Worm (Caenorhabditis elegans) whole organism, L4/young adult: Measurements from ENCODE around the gene E02H1.5.
A peak's percentile ranks its signal among the peaks of the same experiment; 100 is the strongest.

Source experiments
- W03F9.2 ChIP-seq: fragments of 150-350 bp; optimal IDR thresholded peaks from 2 replicates; lab custom pipeline; 2014; ENCODE audit warnings: missing biosample characterization, missing genetic modification characterization
- dao-5 ChIP-seq: sonication (generic microtip); optimal IDR thresholded peaks from 2 replicates; lab custom pipeline; 2016; ENCODE audit warnings: missing genotype, missing genetic modification characterization, moderate library complexity, missing compliant biosample characterization
- him-1 ChIP-seq: sonication (generic microtip); optimal IDR thresholded peaks from 2 replicates; lab custom pipeline; 2016; ENCODE audit warnings: missing genotype, missing genetic modification reagents, missing genetic modification characterization, missing compliant biosample characterization

E02H1.5 gene

ce11 chrII:9575670-9576069 lies 19.4 kb upstream of the E02H1.5 start, which contains the start of gene exc-7:
TSS of gene exc-7 (plus strand) at chrII:9575970.
- TF ChIP-seq W03F9.2 (no peak), dao-5 (tag; lab: Kevin White, UChicago) (no peak), him-1 (tag; lab: Kevin White, UChicago) (no peak)

- no peak for TF ChIP-seq W03F9.2
- TF ChIP-seq him-1 (tag; lab: Kevin White, UChicago) = no peak
- TF ChIP-seq dao-5 (tag; lab: Kevin White, UChicago) = no peak
These were observed 18.3 kb upstream of the E02H1.5 start for ce11 chrII:9576707-9577106.

ce11 chrII:9577630-9578029 lies 17.4 kb upstream of the E02H1.5 start:
- TF ChIP-seq dao-5 (tag; lab: Kevin White, UChicago) = no peak
- no peak for TF ChIP-seq him-1 (tag; lab: Kevin White, UChicago)
- TF ChIP-seq W03F9.2 = no peak

ce11 chrII:9583461-9583860 lies 11.6 kb upstream of the E02H1.5 start, which contains the start of gene wee-1.1:
TSS of gene wee-1.1 (minus strand) at chrII:9583561.
- TF ChIP-seq him-1 (tag; lab: Kevin White, UChicago) = no peak

- no peak for TF ChIP-seq W03F9.2
- no peak for TF ChIP-seq dao-5 (tag; lab: Kevin White, UChicago)
These were observed 8.3 kb upstream of the E02H1.5 start, which contains the start of gene ugt-58 for ce11 chrII:9586734-9587209. TSS of gene ugt-58 (minus strand) at chrII:9586784.

ce11 chrII:9589667-9590066 lies 5.4 kb upstream of the E02H1.5 start, which contains the start of gene eral-1:
TSS of gene eral-1 (minus strand) at chrII:9589767.
- no peak for TF ChIP-seq him-1 (tag; lab: Kevin White, UChicago)
- TF ChIP-seq dao-5 (tag; lab: Kevin White, UChicago) = no peak
- TF ChIP-seq W03F9.2 = no peak

- no peak for TF ChIP-seq dao-5 (tag; lab: Kevin White, UChicago)
- peak; percentile 55 for TF ChIP-seq W03F9.2
These were observed 4.0 kb upstream of the E02H1.5 start, which contains the start of the genes E02H1.1 and tag-124 for ce11 chrII:9591071-9591470. TSS of gene E02H1.1 (minus strand) at chrII:9591164. TSS of gene tag-124 (plus strand) at chrII:9591292.

ce11 chrII:9592737-9593136 lies 2.3 kb upstream of the E02H1.5 start, which contains the start of gene parp-2:
TSS of gene parp-2 (plus strand) at chrII:9593037.
- TF ChIP-seq dao-5 (tag; lab: Kevin White, UChicago) = no peak
- TF ChIP-seq him-1 (tag; lab: Kevin White, UChicago) = no peak
- TF ChIP-seq W03F9.2 = no peak

- TF ChIP-seq dao-5 (tag; lab: Kevin White, UChicago) (no peak), him-1 (tag; lab: Kevin White, UChicago) (no peak), W03F9.2 (no peak)
These were observed 1.4 kb downstream of the E02H1.5 start, which contains the start of gene E02H1.6 for ce11 chrII:9596401-9596800. TSS of gene E02H1.6 (plus strand) at chrII:9596701.

ce11 chrII:9597516-9598047 lies 2.6 kb downstream of the E02H1.5 start, which contains the start of gene mrpl-53:
TSS of gene mrpl-53 (plus strand) at chrII:9597622.
- TF ChIP-seq W03F9.2 (no peak), him-1 (tag; lab: Kevin White, UChicago) (no peak), dao-5 (tag; lab: Kevin White, UChicago) (no peak)

ce11 chrII:9600022-9600722 lies 5.1 kb downstream of the E02H1.5 start:
- TF ChIP-seq dao-5 (tag; lab: Kevin White, UChicago) (no peak), him-1 (tag; lab: Kevin White, UChicago) (no peak), W03F9.2 (no peak)

ce11 chrII:9601069-9601468 lies 6.0 kb downstream of the E02H1.5 start:
- TF ChIP-seq W03F9.2 (peak; percentile 29), dao-5 (tag; lab: Kevin White, UChicago) (no peak)

ce11 chrII:9601679-9602078 lies 6.7 kb downstream of the E02H1.5 start:
- TF ChIP-seq him-1 (tag; lab: Kevin White, UChicago) = no peak
- TF ChIP-seq dao-5 (tag; lab: Kevin White, UChicago) = no peak
- no peak for TF ChIP-seq W03F9.2

ce11 chrII:9602566-9602965 lies 7.5 kb downstream of the E02H1.5 start:
- TF ChIP-seq him-1 (tag; lab: Kevin White, UChicago) (no peak), dao-5 (tag; lab: Kevin White, UChicago) (no peak), W03F9.2 (no peak)
